Worm (Caenorhabditis elegans): ENCODE data around the gene his-17.

DNA sequence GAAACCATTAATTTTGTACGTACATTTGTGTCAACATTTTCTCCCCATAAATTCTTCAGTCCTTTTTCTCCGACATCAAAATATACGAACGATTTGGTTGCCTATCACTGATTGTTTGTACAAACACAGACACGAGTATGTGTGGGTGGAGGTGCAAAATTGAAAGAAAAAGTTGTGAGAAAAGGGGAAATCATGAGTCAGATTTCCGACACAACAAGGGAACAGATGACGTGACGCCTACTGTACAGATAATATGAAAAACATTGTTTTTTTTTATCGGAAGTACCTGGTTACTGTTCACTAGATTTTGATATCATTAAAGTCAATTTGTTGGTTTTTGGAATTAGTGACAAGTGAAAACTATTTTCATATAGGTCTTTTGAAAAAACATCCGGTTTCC, 36.5 kb upstream of the his-17 start:
- no peak for TF ChIP-seq ama-1 (optimal IDR thresholded peaks at IDR 0.05)
- TF ChIP-seq pha-4 (tag; optimal IDR thresholded peaks at IDR 0.05), result no peak
- TF ChIP-seq F13H6.1 (tag; optimal IDR thresholded peaks at IDR 0.05), result no peak
- TF ChIP-seq fax-1 (tag; optimal IDR thresholded peaks at IDR 0.05), result no peak
- no peak for TF ChIP-seq lin-11 (tag; optimal IDR thresholded peaks at IDR 0.05)
- TF ChIP-seq K02D7.2 (tag; optimal IDR thresholded peaks at IDR 0.05), result no peak
- no peak for TF ChIP-seq pqm-1 (tag; optimal IDR thresholded peaks at IDR 0.05)
- TF ChIP-seq ceh-18 (tag; optimal IDR thresholded peaks at IDR 0.05), result no peak
